1 fruit fly cellular context compared by ENCODE assay signal in genomic region chr3R:5054747-5055146, dm6.
A peak's percentile ranks its signal among the peaks of the same experiment; 100 is the strongest.
TF ChIP-seq lines count a peak whose summit lies in the region.

No protein-coding gene starts in this region.

TF ChIP-seq in whole organism, embryonic, 481 proteins besides CTCF, POLR2A, EP300 and RAD21 (continued from another document):
- no peak for TF ChIP-seq CG5245 (GFP tag; optimal IDR thresholded peaks at IDR 0.05; lab: Kevin White, UChicago)
- TF ChIP-seq crol (GFP tag; IDR thresholded peaks at IDR 0.05; lab: Robert Waterston, UW): peak; percentile 76
- no peak for TF ChIP-seq nmo (GFP tag; optimal IDR thresholded peaks at IDR 0.05; lab: Kevin White, UChicago)
- no peak for TF ChIP-seq D19A (tag; optimal IDR thresholded peaks at IDR 0.05; lab: Kevin White, UChicago)
- TF ChIP-seq CG15514 (GFP tag; optimal IDR thresholded peaks at IDR 0.05; lab: Kevin White, UChicago): no peak
- TF ChIP-seq fd102C (GFP tag; optimal IDR thresholded peaks at IDR 0.05; lab: Kevin White, UChicago): no peak
- no peak for TF ChIP-seq tx (GFP tag; optimal IDR thresholded peaks at IDR 0.05; lab: Kevin White, UChicago)
- TF ChIP-seq Vsx1 (GFP tag; optimal IDR thresholded peaks at IDR 0.05; lab: Kevin White, UChicago): no peak
- peak; percentile 0 for TF ChIP-seq tup (GFP tag; optimal IDR thresholded peaks at IDR 0.05; lab: Kevin White, UChicago)
- TF ChIP-seq CG4730 (GFP tag; IDR thresholded peaks at IDR 0.05; lab: Robert Waterston, UW): no peak
- TF ChIP-seq CG8290 (GFP tag; optimal IDR thresholded peaks at IDR 0.05; lab: Kevin White, UChicago): no peak
- TF ChIP-seq CG8290 (tag; optimal IDR thresholded peaks at IDR 0.05; lab: Kevin White, UChicago): no peak
- no peak for TF ChIP-seq gfzf (GFP tag; optimal IDR thresholded peaks at IDR 0.05; lab: Kevin White, UChicago)
- no peak for TF ChIP-seq CG9797 (GFP tag; optimal IDR thresholded peaks at IDR 0.05; lab: Kevin White, UChicago)
- no peak for TF ChIP-seq jing (GFP tag; optimal IDR thresholded peaks at IDR 0.05; lab: Kevin White, UChicago)
- TF ChIP-seq row (GFP tag; IDR thresholded peaks at IDR 0.05; lab: Robert Waterston, UW): no peak
- no peak for TF ChIP-seq eyg (GFP tag; optimal IDR thresholded peaks at IDR 0.05; lab: Kevin White, UChicago)
- peak; percentile 54; the same call in 1 of the 2 replicates for TF ChIP-seq rib (GFP tag; IDR thresholded peaks at IDR 0.05; lab: Robert Waterston, UW)
- TF ChIP-seq ems (GFP tag; optimal IDR thresholded peaks at IDR 0.05; lab: Kevin White, UChicago): no peak
- TF ChIP-seq Atf-2 (GFP tag; optimal IDR thresholded peaks at IDR 0.05; lab: Kevin White, UChicago): no peak
- 0 out of 2 replicates have a peak, but pooled peaks have one; percentile 9 for TF ChIP-seq chm (GFP tag; IDR thresholded peaks at IDR 0.05; lab: Robert Waterston, UW)
- no peak for TF ChIP-seq stwl (tag; optimal IDR thresholded peaks at IDR 0.05; lab: Kevin White, UChicago)
- no peak for TF ChIP-seq pho (GFP tag; optimal IDR thresholded peaks at IDR 0.05; lab: Kevin White, UChicago)
- no peak for TF ChIP-seq CrebB (tag; optimal IDR thresholded peaks at IDR 0.05; lab: Kevin White, UChicago)
- peak; percentile 27; the same call in 1 of the 2 replicates for TF ChIP-seq Ptx1 (GFP tag; IDR thresholded peaks at IDR 0.05; lab: Robert Waterston, UW)
- TF ChIP-seq CG1024 (GFP tag; IDR thresholded peaks at IDR 0.05; lab: Robert Waterston, UW): no peak
- peak; percentile 39 for TF ChIP-seq cwo (GFP tag; optimal IDR thresholded peaks at IDR 0.05; lab: Kevin White, UChicago)
- no peak for TF ChIP-seq pita (GFP tag; optimal IDR thresholded peaks at IDR 0.05; lab: Kevin White, UChicago)
- TF ChIP-seq gro (GFP tag; optimal IDR thresholded peaks at IDR 0.05; lab: Kevin White, UChicago): peak; percentile 65
- no peak for TF ChIP-seq Trl (optimal IDR thresholded peaks at IDR 0.05; lab: Kevin White, UChicago)
- TF ChIP-seq Trl (GFP tag; optimal IDR thresholded peaks at IDR 0.05; lab: Kevin White, UChicago): no peak
- peak; percentile 12 for TF ChIP-seq Abd-B (GFP tag; optimal IDR thresholded peaks at IDR 0.05; lab: Kevin White, UChicago)
- no peak for TF ChIP-seq ab (GFP tag; optimal IDR thresholded peaks at IDR 0.05; lab: Kevin White, UChicago)
- TF ChIP-seq gt (GFP tag; IDR thresholded peaks at IDR 0.05; lab: Robert Waterston, UW): 0 out of 2 replicates have a peak, but pooled peaks have one; percentile 17
- TF ChIP-seq esg (GFP tag; conservative IDR thresholded peaks at IDR 0.05; lab: Robert Waterston, UW): no peak
- TF ChIP-seq PHDP (tag; optimal IDR thresholded peaks at IDR 0.05; lab: Kevin White, UChicago): no peak
- no peak for TF ChIP-seq nom (GFP tag; optimal IDR thresholded peaks at IDR 0.05; lab: Kevin White, UChicago)
- TF ChIP-seq B-H1 (GFP tag; IDR thresholded peaks at IDR 0.05; lab: Robert Waterston, UW): no peak
- no peak for TF ChIP-seq ci (GFP tag; IDR thresholded peaks at IDR 0.05; lab: Robert Waterston, UW)
- TF ChIP-seq Oli (tag; optimal IDR thresholded peaks at IDR 0.05; lab: Kevin White, UChicago): no peak
- no peak for TF ChIP-seq CG1603 (tag; optimal IDR thresholded peaks at IDR 0.05; lab: Kevin White, UChicago)
- TF ChIP-seq CG13123 (GFP tag; optimal IDR thresholded peaks at IDR 0.05; lab: Kevin White, UChicago): no peak
- TF ChIP-seq CG4854 (GFP tag; optimal IDR thresholded peaks at IDR 0.05; lab: Kevin White, UChicago): no peak
- TF ChIP-seq cato (GFP tag; optimal IDR thresholded peaks at IDR 0.05; lab: Kevin White, UChicago; ENCODE audit: borderline replicate concordance): no peak
- TF ChIP-seq ap (GFP tag; IDR thresholded peaks at IDR 0.05; lab: Robert Waterston, UW): 0 out of 2 replicates have a peak, but pooled peaks have one; percentile 8
- no peak for TF ChIP-seq chif (GFP tag; optimal IDR thresholded peaks at IDR 0.05; lab: Kevin White, UChicago)
- TF ChIP-seq bbx (GFP tag; IDR thresholded peaks at IDR 0.05; lab: Robert Waterston, UW; ENCODE audit: partially characterized antibody): no peak
- peak; percentile 73 for TF ChIP-seq CG12769 (tag; optimal IDR thresholded peaks at IDR 0.05; lab: Kevin White, UChicago)
- no peak for TF ChIP-seq her (GFP tag; optimal IDR thresholded peaks at IDR 0.05; lab: Kevin White, UChicago)
- no peak for TF ChIP-seq NC2β (GFP tag; optimal IDR thresholded peaks at IDR 0.05; lab: Kevin White, UChicago)
- TF ChIP-seq CG6175 (GFP tag; IDR thresholded peaks at IDR 0.05; lab: Robert Waterston, UW): no peak
- TF ChIP-seq ERR (GFP tag; optimal IDR thresholded peaks at IDR 0.05; lab: Kevin White, UChicago): no peak
- peak; percentile 74 for TF ChIP-seq CG10543 (GFP tag; optimal IDR thresholded peaks at IDR 0.05; lab: Kevin White, UChicago)
- TF ChIP-seq Poxn (GFP tag; IDR thresholded peaks at IDR 0.05; lab: Robert Waterston, UW): no peak
- TF ChIP-seq CG18764 (GFP tag; optimal IDR thresholded peaks at IDR 0.05; lab: Kevin White, UChicago): no peak
- no peak for TF ChIP-seq CG3726 (GFP tag; IDR thresholded peaks at IDR 0.05; lab: Robert Waterston, UW)
- no peak for TF ChIP-seq Nf-YB (GFP tag; optimal IDR thresholded peaks at IDR 0.05; lab: Kevin White, UChicago)
- TF ChIP-seq aop (GFP tag; IDR thresholded peaks at IDR 0.05; lab: Robert Waterston, UW): no peak
- no peak for TF ChIP-seq CG5180 (GFP tag; optimal IDR thresholded peaks at IDR 0.05; lab: Kevin White, UChicago)
- TF ChIP-seq CG14050 (GFP tag; IDR thresholded peaks at IDR 0.05; lab: Robert Waterston, UW): no peak
- TF ChIP-seq CG10959 (GFP tag; IDR thresholded peaks at IDR 0.05; lab: Robert Waterston, UW): no peak
- no peak for TF ChIP-seq Sin3A (optimal IDR thresholded peaks at IDR 0.05; lab: Kevin White, UChicago)
- TF ChIP-seq CG12942 (GFP tag; optimal IDR thresholded peaks at IDR 0.05; lab: Kevin White, UChicago): no peak
- TF ChIP-seq CG6765 (GFP tag; optimal IDR thresholded peaks at IDR 0.05; lab: Kevin White, UChicago): no peak
- TF ChIP-seq lmd (GFP tag; IDR thresholded peaks at IDR 0.05; lab: Robert Waterston, UW): no peak
- TF ChIP-seq CG13296 (GFP tag; optimal IDR thresholded peaks at IDR 0.05; lab: Kevin White, UChicago): no peak
- no peak for TF ChIP-seq cg (GFP tag; optimal IDR thresholded peaks at IDR 0.05; lab: Kevin White, UChicago)
- TF ChIP-seq slp2 (GFP tag; optimal IDR thresholded peaks at IDR 0.05; lab: Kevin White, UChicago): no peak
- TF ChIP-seq sima (GFP tag; optimal IDR thresholded peaks at IDR 0.05; lab: Kevin White, UChicago): no peak
- TF ChIP-seq sd (tag; optimal IDR thresholded peaks at IDR 0.05; lab: Kevin White, UChicago): peak; percentile 87
- TF ChIP-seq gsb (GFP tag; IDR thresholded peaks at IDR 0.05; lab: Robert Waterston, UW): no peak
- no peak for TF ChIP-seq Elba2 (GFP tag; optimal IDR thresholded peaks at IDR 0.05; lab: Kevin White, UChicago)
- peak; percentile 12 for TF ChIP-seq CG4328 (GFP tag; optimal IDR thresholded peaks at IDR 0.05; lab: Kevin White, UChicago)
- TF ChIP-seq oc (tag; optimal IDR thresholded peaks at IDR 0.05; lab: Kevin White, UChicago): no peak
- no peak for TF ChIP-seq D (optimal IDR thresholded peaks at IDR 0.05; lab: Kevin White, UChicago)
- TF ChIP-seq D (GFP tag; optimal IDR thresholded peaks at IDR 0.05; lab: Kevin White, UChicago): no peak
- no peak for TF ChIP-seq shn (GFP tag; optimal IDR thresholded peaks at IDR 0.05; lab: Kevin White, UChicago)
- TF ChIP-seq pan (optimal IDR thresholded peaks at IDR 0.05; lab: Kevin White, UChicago): no peak
- no peak for TF ChIP-seq pan (GFP tag; optimal IDR thresholded peaks at IDR 0.05 in 1 of 2, IDR thresholded peaks at IDR 0.05 in 1 of 2)
- no peak for TF ChIP-seq lov (optimal IDR thresholded peaks at IDR 0.05; lab: Kevin White, UChicago)
- 0 out of 3 replicates have a peak, but pooled peaks have one; percentile 4 for TF ChIP-seq lov (GFP tag; IDR thresholded peaks at IDR 0.05; lab: Robert Waterston, UW)
- peak; percentile 90 for TF ChIP-seq abd-A (tag; optimal IDR thresholded peaks at IDR 0.05; lab: Kevin White, UChicago)
- TF ChIP-seq CG16813 (GFP tag; IDR thresholded peaks at IDR 0.05; lab: Robert Waterston, UW; ENCODE audit: partially characterized antibody): no peak
- TF ChIP-seq Asciz (GFP tag; optimal IDR thresholded peaks at IDR 0.05; lab: Kevin White, UChicago): no peak
- TF ChIP-seq lab (GFP tag; optimal IDR thresholded peaks at IDR 0.05; lab: Kevin White, UChicago): no peak
- no peak for TF ChIP-seq onecut (GFP tag; IDR thresholded peaks at IDR 0.05; lab: Robert Waterston, UW)
- TF ChIP-seq crc (GFP tag; optimal IDR thresholded peaks at IDR 0.05; lab: Kevin White, UChicago): no peak
- peak; percentile 78; the same call in 2 of the 4 replicates for TF ChIP-seq chinmo (GFP tag; IDR thresholded peaks at IDR 0.05; lab: Robert Waterston, UW; ENCODE audit: partially characterized antibody)
- TF ChIP-seq CG6791 (GFP tag; IDR thresholded peaks at IDR 0.05; lab: Robert Waterston, UW; ENCODE audit: partially characterized antibody): no peak
- TF ChIP-seq CG17829 (tag; optimal IDR thresholded peaks at IDR 0.05; lab: Kevin White, UChicago): no peak
- no peak for TF ChIP-seq fd96Cb (tag; optimal IDR thresholded peaks at IDR 0.05; lab: Kevin White, UChicago)
- TF ChIP-seq CG13287 (GFP tag; IDR thresholded peaks at IDR 0.05; lab: Robert Waterston, UW; ENCODE audit: partially characterized antibody): no peak
- peak in 1 of 2 experiments; percentile 33 for TF ChIP-seq Pdp1 (GFP tag; optimal IDR thresholded peaks at IDR 0.05; lab: Kevin White, UChicago)
- no peak for TF ChIP-seq CG17912 (GFP tag; optimal IDR thresholded peaks at IDR 0.05; lab: Kevin White, UChicago)
- no peak; the same call in 2 of the 3 replicates for TF ChIP-seq CG2199 (GFP tag; IDR thresholded peaks at IDR 0.05; lab: Robert Waterston, UW)
- TF ChIP-seq Dref (GFP tag; IDR thresholded peaks at IDR 0.05; lab: Robert Waterston, UW): no peak
- TF ChIP-seq CG10209 (GFP tag; optimal IDR thresholded peaks at IDR 0.05; lab: Kevin White, UChicago): no peak
- no peak for TF ChIP-seq Hand (GFP tag; optimal IDR thresholded peaks at IDR 0.05; lab: Kevin White, UChicago)
- peak; percentile 7 for TF ChIP-seq Med (GFP tag; lab: Kevin White, UChicago)
- no peak for TF ChIP-seq CG14667 (GFP tag; IDR thresholded peaks at IDR 0.05; lab: Robert Waterston, UW)
- TF ChIP-seq ttk (GFP tag; IDR thresholded peaks at IDR 0.05; lab: Robert Waterston, UW): no peak
- no peak for TF ChIP-seq CG10321 (GFP tag; IDR thresholded peaks at IDR 0.05; lab: Robert Waterston, UW)
- TF ChIP-seq Deaf1 (tag; optimal IDR thresholded peaks at IDR 0.05; lab: Kevin White, UChicago): peak; percentile 28
- TF ChIP-seq CG31224 (GFP tag; IDR thresholded peaks at IDR 0.05; lab: Robert Waterston, UW): no peak
- TF ChIP-seq CG12299 (tag; optimal IDR thresholded peaks at IDR 0.05; lab: Kevin White, UChicago): no peak
- TF ChIP-seq CG15696 (tag; optimal IDR thresholded peaks at IDR 0.05; lab: Kevin White, UChicago): no peak
- TF ChIP-seq az2 (GFP tag; optimal IDR thresholded peaks at IDR 0.05; lab: Kevin White, UChicago): no peak
- no peak for TF ChIP-seq MESR4 (GFP tag; optimal IDR thresholded peaks at IDR 0.05; lab: Kevin White, UChicago)
- TF ChIP-seq hbn (GFP tag; IDR thresholded peaks at IDR 0.05; lab: Robert Waterston, UW; ENCODE audit: partially characterized antibody): no peak
- TF ChIP-seq ato (GFP tag; IDR thresholded peaks at IDR 0.05; lab: Robert Waterston, UW; ENCODE audit: partially characterized antibody): no peak
